Fruit fly (Drosophila melanogaster) whole organism, adult: ENCODE measurements around the gene CG33947.

Experiments
- CG11617 ChIP-seq: fragments of 200-800 bp; sonication (Bioruptor generic); optimal IDR thresholded peaks from 2 replicates; lab custom pipeline; 2017; ENCODE audit warnings: mild to moderate bottlenecking, missing biosample characterization, missing genetic modification reagents, missing genetic modification characterization
- CG12768 ChIP-seq: fragments of 200-800 bp; sonication (Bioruptor generic); optimal IDR thresholded peaks from 2 replicates; lab custom pipeline; 2017; ENCODE audit warnings: missing biosample characterization, missing genetic modification characterization, mild to moderate bottlenecking, moderate library complexity, missing genetic modification reagents
- CG14711 ChIP-seq: fragments of 200-800 bp; sonication (Bioruptor generic); optimal IDR thresholded peaks from 2 replicates; lab custom pipeline; 2018; ENCODE audit warnings: missing biosample characterization, mild to moderate bottlenecking, missing genetic modification characterization, moderate library complexity
- CG1620 ChIP-seq: fragments of 200-800 bp; sonication (Bioruptor generic); optimal IDR thresholded peaks from 2 replicates; lab custom pipeline; 2016; ENCODE audit warnings: missing biosample characterization, missing genetic modification characterization
- CG33017 ChIP-seq: fragments of 200-800 bp; sonication (Bioruptor generic); optimal IDR thresholded peaks from 2 replicates; lab custom pipeline; 2018; ENCODE audit warnings: missing biosample characterization, mild to moderate bottlenecking, missing genetic modification characterization, moderate library complexity
- CG5204 ChIP-seq: fragments of 200-800 bp; sonication (Bioruptor generic); optimal IDR thresholded peaks from 2 replicates; lab custom pipeline; 2016; ENCODE audit warnings: missing biosample characterization, missing genetic modification characterization
- CG7045 ChIP-seq: fragments of 200-800 bp; sonication (Bioruptor generic); optimal IDR thresholded peaks from 2 replicates; lab custom pipeline; 2017; ENCODE audit warnings: missing biosample characterization, mild to moderate bottlenecking, missing genetic modification characterization
- CG7101 ChIP-seq: fragments of 200-800 bp; sonication (Bioruptor generic); optimal IDR thresholded peaks from 2 replicates; lab custom pipeline; 2018; ENCODE audit warnings: missing biosample characterization, mild to moderate bottlenecking, missing genetic modification characterization, moderate library complexity
- Clk ChIP-seq: fragments of 200-800 bp; sonication (Bioruptor generic); optimal IDR thresholded peaks from 2 replicates; lab custom pipeline; 2017; ENCODE audit warnings: missing biosample characterization, missing genetic modification characterization
- Crg-1 ChIP-seq: fragments of 200-800 bp; sonication (Bioruptor generic); optimal IDR thresholded peaks from 2 replicates; lab custom pipeline; 2016; ENCODE audit warnings: missing biosample characterization, missing genetic modification characterization
- Hr96 ChIP-seq: fragments of 200-800 bp; sonication (Bioruptor generic); optimal IDR thresholded peaks from 2 replicates; lab custom pipeline; 2016; ENCODE audit warnings: missing biosample characterization, missing genetic modification characterization
- Mnt ChIP-seq: fragments of 200-800 bp; sonication (Bioruptor generic); optimal IDR thresholded peaks from 2 replicates; lab custom pipeline; 2016; ENCODE audit warnings: missing biosample characterization, mild to moderate bottlenecking, missing genetic modification characterization
- bab1 ChIP-seq: fragments of 200-800 bp; sonication (Bioruptor generic); optimal IDR thresholded peaks from 3 replicates; lab custom pipeline; 2019; ENCODE audit warnings: missing biosample characterization, mild to moderate bottlenecking, missing genetic modification characterization, moderate library complexity
- cic ChIP-seq: fragments of 200-800 bp; sonication (Bioruptor generic); optimal IDR thresholded peaks from 2 replicates; lab custom pipeline; 2017; ENCODE audit warnings: missing biosample characterization, mild to moderate bottlenecking, missing genetic modification characterization, moderate library complexity
- cnc ChIP-seq, 2 experiments: fragments of >200 bp; optimal IDR thresholded peaks; 2 replicates each; lab custom pipeline; 2017
- kay ChIP-seq: fragments of 200-800 bp; sonication (Bioruptor generic); peaks from one replicate; lab custom pipeline; 2016; ENCODE audit warnings: missing biosample characterization, missing genetic modification characterization, borderline replicate concordance
- ovo ChIP-seq: fragments of 200-800 bp; sonication (Bioruptor generic); optimal IDR thresholded peaks from 2 replicates; lab custom pipeline; 2016; ENCODE audit warnings: missing biosample characterization, missing genetic modification characterization
- pad ChIP-seq: fragments of 200-800 bp; sonication (Bioruptor generic); optimal IDR thresholded peaks from 3 replicates; lab custom pipeline; 2017; ENCODE audit warnings: missing biosample characterization, missing genetic modification characterization, mild to moderate bottlenecking, moderate library complexity, missing genetic modification reagents
- tj ChIP-seq: fragments of 200-800 bp; sonication (Bioruptor generic); optimal IDR thresholded peaks from 3 replicates; lab custom pipeline; 2017; ENCODE audit warnings: missing biosample characterization, mild to moderate bottlenecking, missing genetic modification characterization, moderate library complexity
- toe ChIP-seq: fragments of 200-800 bp; sonication (Bioruptor generic); optimal IDR thresholded peaks from 2 replicates; lab custom pipeline; 2016; ENCODE audit warnings: missing biosample characterization, missing genetic modification characterization

CG33947 gene

dm6 chr3L:11052760-11053259 lies 43.5 kb upstream of the CG33947 start:
- TF ChIP-seq ovo (GFP tag; lab: Kevin White, UChicago) (no peak), CG33017 (tag; lab: Kevin White, UChicago) (no peak), pad (no peak), Crg-1 (GFP tag; lab: Kevin White, UChicago) (no peak), toe (GFP tag; lab: Kevin White, UChicago) (no peak), CG12768 (GFP tag; lab: Kevin White, UChicago) (no peak), tj (GFP tag; lab: Kevin White, UChicago) (no peak), kay (GFP tag; lab: Kevin White, UChicago) (no peak), Hr96 (GFP tag; lab: Kevin White, UChicago) (no peak), cic (no peak), CG5204 (GFP tag; lab: Kevin White, UChicago) (no peak), CG7045 (no peak), CG14711 (tag; lab: Kevin White, UChicago) (no peak), Clk (GFP tag; lab: Kevin White, UChicago) (no peak), CG11617 (GFP tag; lab: Kevin White, UChicago) (no peak), Mnt (GFP tag; lab: Kevin White, UChicago) (no peak), CG1620 (GFP tag; lab: Kevin White, UChicago) (no peak)

DNA sequence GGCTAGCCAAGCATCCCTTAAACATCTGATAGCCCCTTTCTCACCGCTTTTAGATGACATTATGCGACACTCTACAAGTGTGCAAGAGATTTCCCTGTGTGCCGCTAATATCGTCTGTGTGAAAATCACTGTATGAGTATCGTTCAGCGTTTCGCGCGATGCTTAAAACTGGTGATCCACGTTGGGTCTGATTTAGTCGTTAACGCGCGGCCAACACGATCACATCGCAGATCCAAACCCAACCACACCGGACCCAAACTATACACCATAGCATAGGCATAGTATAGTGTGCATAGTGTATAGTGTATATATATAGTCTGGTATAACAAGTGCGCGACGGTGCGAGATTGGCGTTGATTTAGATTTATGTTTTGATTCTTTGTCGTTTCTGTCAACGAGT lies 42.5 kb upstream of the CG33947 start, which contains the start of gene CG7888:
Gene CG7888 (plus strand): TSS at position 193 of the 400 bp plus-strand sequence.
- TF ChIP-seq CG12768 (GFP tag; lab: Kevin White, UChicago), result peak; percentile 17
- no peak for TF ChIP-seq toe (GFP tag; lab: Kevin White, UChicago)

DNA sequence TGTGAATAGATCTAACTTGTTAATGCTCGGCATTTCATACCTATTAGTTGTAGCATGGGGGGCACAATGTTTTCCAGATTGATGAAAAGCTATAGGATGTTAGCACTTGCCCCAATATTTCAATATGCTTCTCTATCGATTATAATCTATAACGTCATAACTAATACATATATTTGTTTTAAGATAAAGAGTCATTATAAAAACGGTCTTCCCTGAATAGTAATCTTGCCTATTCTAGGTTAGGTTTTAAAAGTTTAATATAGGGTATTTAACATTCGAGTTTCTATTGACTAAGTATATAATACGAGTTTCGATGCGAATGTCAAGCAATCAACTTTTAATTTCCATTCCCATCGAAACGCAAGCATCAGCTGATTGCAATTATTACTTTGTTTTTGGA lies 35.1 kb upstream of the CG33947 start, which contains the start of the genes CG6321 and Blos2:
Gene CG6321 (minus strand): TSS at position 25 of the 400 bp plus-strand sequence.
Gene Blos2 (plus strand): TSS at position 372 of the 400 bp plus-strand sequence.
- peak; percentile 90 for TF ChIP-seq bab1 (GFP tag; lab: Kevin White, UChicago)
- TF ChIP-seq kay (GFP tag; lab: Kevin White, UChicago), result no peak
- TF ChIP-seq CG5204 (GFP tag; lab: Kevin White, UChicago), result no peak
- TF ChIP-seq tj (GFP tag; lab: Kevin White, UChicago), result peak; percentile 54
- TF ChIP-seq CG7045, result peak; percentile 69
- peak; percentile 87 for TF ChIP-seq CG33017 (tag; lab: Kevin White, UChicago)
- peak; percentile 3 for TF ChIP-seq Crg-1 (GFP tag; lab: Kevin White, UChicago)
- peak; percentile 13 for TF ChIP-seq CG1620 (GFP tag; lab: Kevin White, UChicago)
- peak; percentile 81 for TF ChIP-seq CG11617 (GFP tag; lab: Kevin White, UChicago)
- TF ChIP-seq Mnt (GFP tag; lab: Kevin White, UChicago), result peak; percentile 65
- peak; percentile 48 for TF ChIP-seq pad
- peak; percentile 75 for TF ChIP-seq CG12768 (GFP tag; lab: Kevin White, UChicago)
- peak; percentile 73 for TF ChIP-seq CG14711 (tag; lab: Kevin White, UChicago)
- TF ChIP-seq toe (GFP tag; lab: Kevin White, UChicago), result no peak
- peak; percentile 56 for TF ChIP-seq Hr96 (GFP tag; lab: Kevin White, UChicago)
- no peak for TF ChIP-seq cnc (optimal IDR thresholded peaks at IDR 0.05; lab: Kevin White, UChicago)
- peak; percentile 12 for TF ChIP-seq Clk (GFP tag; lab: Kevin White, UChicago)
- peak; percentile 6 for TF ChIP-seq cic
- TF ChIP-seq ovo (GFP tag; lab: Kevin White, UChicago), result no peak
- TF ChIP-seq CG7101, result peak; percentile 83

dm6 chr3L:11062441-11062840 lies 33.9 kb upstream of the CG33947 start, which contains the start of gene CG32069:
TSS of gene CG32069 (minus strand) at chr3L:11062614.
- TF ChIP-seq ovo (GFP tag; lab: Kevin White, UChicago) (no peak), Crg-1 (GFP tag; lab: Kevin White, UChicago) (no peak), cic (no peak), cnc (optimal IDR thresholded peaks at IDR 0.05; lab: Kevin White, UChicago) (no peak), Mnt (GFP tag; lab: Kevin White, UChicago) (peak; percentile 1), bab1 (GFP tag; lab: Kevin White, UChicago) (peak; percentile 19), pad (no peak), tj (GFP tag; lab: Kevin White, UChicago) (peak; percentile 11)

DNA sequence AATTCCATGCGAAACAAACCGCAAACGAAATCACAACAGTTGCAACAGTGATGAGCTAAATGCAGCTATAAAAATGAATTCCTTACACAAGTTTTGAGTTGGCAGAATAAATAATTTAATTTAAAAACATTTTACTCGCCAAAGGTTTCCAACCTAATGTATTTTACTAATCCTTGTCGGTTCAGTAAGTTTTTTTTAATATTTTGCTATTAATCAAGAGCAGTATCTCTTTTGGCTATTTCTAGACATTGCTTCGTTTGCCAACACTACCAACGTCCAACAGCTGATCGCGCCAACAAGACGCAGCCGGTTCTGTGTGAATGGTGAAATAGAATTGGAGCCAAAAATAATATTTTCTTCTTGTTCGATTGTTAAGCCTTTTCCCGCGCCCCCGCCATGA lies 31.6 kb upstream of the CG33947 start, which contains the start of the genes CG32075, CG45101 and SuUR:
Gene CG32075 (minus strand): TSS at position 253 of the 400 bp plus-strand sequence.
Gene CG45101 (plus strand): TSS at position 303 of the 400 bp plus-strand sequence.
Gene SuUR (plus strand): TSS at position 303 of the 400 bp plus-strand sequence.
- TF ChIP-seq CG14711 (tag; lab: Kevin White, UChicago) (peak; percentile 76), CG11617 (GFP tag; lab: Kevin White, UChicago) (peak; percentile 85), Clk (GFP tag; lab: Kevin White, UChicago) (peak; percentile 82), CG33017 (tag; lab: Kevin White, UChicago) (peak; percentile 70), cnc (optimal IDR thresholded peaks at IDR 0.05; lab: Kevin White, UChicago) (no peak), tj (GFP tag; lab: Kevin White, UChicago) (peak; percentile 71), pad (peak; percentile 80), bab1 (GFP tag; lab: Kevin White, UChicago) (peak; percentile 90), Mnt (GFP tag; lab: Kevin White, UChicago) (peak; percentile 89), ovo (GFP tag; lab: Kevin White, UChicago) (peak; percentile 59), kay (GFP tag; lab: Kevin White, UChicago) (no peak), CG5204 (GFP tag; lab: Kevin White, UChicago) (no peak), Crg-1 (GFP tag; lab: Kevin White, UChicago) (peak; percentile 92), CG1620 (GFP tag; lab: Kevin White, UChicago) (peak; percentile 96), CG12768 (GFP tag; lab: Kevin White, UChicago) (peak; percentile 85), CG7045 (peak; percentile 71), Hr96 (GFP tag; lab: Kevin White, UChicago) (no peak), toe (GFP tag; lab: Kevin White, UChicago) (peak; percentile 91), cic (no peak), CG7101 (peak; percentile 87)
